Worm (Caenorhabditis elegans): ENCODE measurements around the gene C06G3.8.

DNA sequence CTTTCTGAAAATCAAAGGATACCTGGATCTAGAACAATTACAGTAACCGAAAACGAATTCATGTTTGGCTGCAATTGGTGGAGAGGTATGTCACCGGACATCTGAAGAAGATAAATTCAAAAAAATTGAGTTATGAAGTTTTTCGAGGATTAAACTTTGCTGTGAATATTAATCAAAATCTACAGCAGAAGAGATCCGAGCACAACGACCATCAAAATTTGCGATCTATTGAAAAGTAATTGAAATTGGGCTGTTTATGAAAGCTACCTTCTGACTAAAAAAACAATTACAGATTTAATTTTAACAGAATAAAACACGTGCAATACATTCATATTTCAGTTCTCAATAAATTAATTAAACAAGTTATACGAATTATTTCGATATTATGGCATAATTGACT lies at the start of gene C06G3.8:
- TF ChIP-seq him-1 (tag; optimal IDR thresholded peaks at IDR 0.05): no peak
- no peak for TF ChIP-seq dao-5 (tag; optimal IDR thresholded peaks at IDR 0.05)
